Worm (Caenorhabditis elegans): ENCODE results near the gene Y67H2A.7.

DNA sequence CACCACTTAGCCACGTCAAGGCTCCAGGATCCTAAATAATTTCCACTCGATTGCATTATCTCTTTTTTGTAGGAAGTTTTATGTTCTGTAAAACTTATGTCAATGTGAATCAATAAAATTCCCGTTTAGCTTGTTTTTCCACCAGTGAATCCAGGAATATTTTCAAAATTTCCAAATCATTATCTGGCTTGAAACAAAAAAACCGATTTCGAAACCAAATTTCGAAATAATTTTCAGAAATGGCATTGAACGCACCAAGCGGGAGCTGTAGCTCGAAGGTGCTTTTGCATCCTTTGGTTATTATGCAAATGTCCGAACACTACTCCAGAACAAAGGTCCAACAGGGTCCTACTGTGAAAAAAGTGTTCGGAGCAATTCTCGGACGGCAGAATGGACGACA lies 3.0 kb upstream of the Y67H2A.7 start, which contains the start of gene csn-6:
- TF ChIP-seq flt-1 (GFP tag; IDR thresholded peaks at IDR 0.05) (no peak), ztf-29 (GFP tag; IDR thresholded peaks at IDR 0.05) (no peak)

Measured in whole organism, midembryonic.